Fruit fly (Drosophila melanogaster) whole organism, embryonic: ENCODE measurements around the gene Atu.

Source experiments
- Antp ChIP-seq: fragments of 200-800 bp; sonication (Bioruptor generic); optimal IDR thresholded peaks from 3 replicates; lab custom pipeline; 2016; ENCODE audit warnings: missing biosample characterization, missing genetic modification characterization
- Atf-2 ChIP-seq: fragments of 200-800 bp; sonication (Bioruptor generic); optimal IDR thresholded peaks from 2 replicates; lab custom pipeline; 2016; ENCODE audit warnings: missing biosample characterization, missing genetic modification characterization
- Blimp-1 ChIP-seq: fragments of 200-800 bp; sonication (Bioruptor generic); optimal IDR thresholded peaks from 3 replicates; lab custom pipeline; 2018; ENCODE audit warnings: missing biosample characterization, missing genetic modification characterization, mild to moderate bottlenecking, moderate library complexity, missing genetic modification reagents
- Bteb2 ChIP-seq: fragments of 200-800 bp; sonication (Bioruptor generic); optimal IDR thresholded peaks from 2 replicates; lab custom pipeline; 2016; ENCODE audit warnings: missing biosample characterization, missing genetic modification characterization
- CG10366 ChIP-seq: fragments of 200-800 bp; sonication (Bioruptor generic); IDR thresholded peaks from 2 replicates; pipeline ENCODE4 v1.3.6; 2022; ENCODE audit warnings: missing biosample characterization, missing genetic modification characterization
- CG10543 ChIP-seq: fragments of 200-800 bp; sonication (Bioruptor generic); optimal IDR thresholded peaks from 3 replicates; lab custom pipeline; 2017; ENCODE audit warnings: missing biosample characterization, mild to moderate bottlenecking, missing genetic modification characterization, moderate library complexity
- CG10979 ChIP-seq: fragments of 200-800 bp; sonication (Bioruptor generic); optimal IDR thresholded peaks from 2 replicates; lab custom pipeline; 2018; ENCODE audit warnings: missing biosample characterization, mild to moderate bottlenecking, missing genetic modification characterization, moderate library complexity
- CG11093 ChIP-seq: fragments of 200-800 bp; sonication (Bioruptor generic); IDR thresholded peaks from 3 replicates; pipeline ENCODE4 v1.3.6; 2022; ENCODE audit warnings: missing biosample characterization, missing genetic modification characterization
- CG11696 ChIP-seq: fragments of 200-800 bp; sonication (Bioruptor generic); IDR thresholded peaks from 2 replicates; pipeline ENCODE4 v1.3.6; 2022; ENCODE audit warnings: missing biosample characterization, missing genetic modification characterization
- CG15011 ChIP-seq: fragments of 200-800 bp; sonication (Bioruptor generic); optimal IDR thresholded peaks from 3 replicates; lab custom pipeline; 2018; ENCODE audit warnings: missing biosample characterization, mild to moderate bottlenecking, missing genetic modification characterization
- CG1529 ChIP-seq: fragments of 200-800 bp; sonication (Bioruptor generic); optimal IDR thresholded peaks from 3 replicates; lab custom pipeline; 2018; ENCODE audit warnings: missing biosample characterization, missing genetic modification characterization
- CG1647 ChIP-seq: fragments of 200-800 bp; sonication (Bioruptor generic); optimal IDR thresholded peaks from 3 replicates; lab custom pipeline; 2016; ENCODE audit warnings: missing biosample characterization, missing genetic modification characterization
- CG17359 ChIP-seq: fragments of 200-800 bp; sonication (Bioruptor generic); optimal IDR thresholded peaks from 3 replicates; lab custom pipeline; 2018; ENCODE audit warnings: missing biosample characterization, mild to moderate bottlenecking, missing genetic modification characterization, moderate library complexity
- CG17568 ChIP-seq: fragments of 200-800 bp; sonication (Bioruptor generic); optimal IDR thresholded peaks from 2 replicates; lab custom pipeline; 2018; ENCODE audit warnings: missing biosample characterization, mild to moderate bottlenecking, missing genetic modification characterization, moderate library complexity
- CG2202 ChIP-seq: fragments of 200-800 bp; sonication (Bioruptor generic); optimal IDR thresholded peaks from 2 replicates; lab custom pipeline; 2018; ENCODE audit warnings: missing biosample characterization, mild to moderate bottlenecking, missing genetic modification characterization
- CG2678 ChIP-seq: fragments of 200-800 bp; sonication (Bioruptor generic); optimal IDR thresholded peaks from 3 replicates; lab custom pipeline; 2019; ENCODE audit warnings: missing biosample characterization, mild to moderate bottlenecking, missing genetic modification characterization, moderate library complexity
- CG2875 ChIP-seq: fragments of 200-800 bp; sonication (Bioruptor generic); optimal IDR thresholded peaks from 2 replicates; lab custom pipeline; 2017; ENCODE audit warnings: missing biosample characterization, mild to moderate bottlenecking, missing genetic modification characterization, missing genetic modification reagents
- CG31365 ChIP-seq: fragments of 200-800 bp; sonication (Bioruptor generic); optimal IDR thresholded peaks from 2 replicates; lab custom pipeline; 2018; ENCODE audit warnings: missing biosample characterization, mild to moderate bottlenecking, missing genetic modification characterization
- CG31441 ChIP-seq: fragments of 200-800 bp; sonication (Bioruptor generic); IDR thresholded peaks from 2 replicates; pipeline ENCODE4 v1.3.6; 2022; ENCODE audit warnings: missing biosample characterization, missing genetic modification characterization
- CG3847 ChIP-seq: fragments of 200-800 bp; sonication (Bioruptor generic); IDR thresholded peaks from 2 replicates; pipeline ENCODE4 v1.3.6; 2022; ENCODE audit warnings: missing biosample characterization, missing genetic modification characterization
- CG8478 ChIP-seq: fragments of >200 bp; optimal IDR thresholded peaks from 2 replicates; lab custom pipeline; 2018
- CG9817 ChIP-seq: fragments of 200-800 bp; sonication (Bioruptor generic); optimal IDR thresholded peaks from 2 replicates; lab custom pipeline; 2018; ENCODE audit warnings: missing biosample characterization, mild to moderate bottlenecking, missing genetic modification characterization, moderate library complexity
- CG9876 ChIP-seq: fragments of 200-800 bp; sonication (Bioruptor generic); optimal IDR thresholded peaks from 2 replicates; lab custom pipeline; 2016; ENCODE audit warnings: missing biosample characterization, missing genetic modification characterization
- D19A ChIP-seq: fragments of 200-800 bp; optimal IDR thresholded peaks from 3 replicates; lab custom pipeline; 2019; ENCODE audit warnings: missing biosample characterization, mild to moderate bottlenecking, missing genetic modification characterization, moderate library complexity
- D19B ChIP-seq: fragments of 200-800 bp; sonication (Bioruptor generic); optimal IDR thresholded peaks from 2 replicates; lab custom pipeline; 2017; ENCODE audit warnings: missing biosample characterization, mild to moderate bottlenecking, missing genetic modification characterization
- Dad ChIP-seq: fragments of 200-800 bp; sonication (Bioruptor generic); optimal IDR thresholded peaks from 3 replicates; lab custom pipeline; 2016; ENCODE audit warnings: missing biosample characterization, missing genetic modification characterization
- Dek ChIP-seq: fragments of 200-800 bp; sonication (Bioruptor generic); optimal IDR thresholded peaks from 3 replicates; lab custom pipeline; 2019; ENCODE audit warnings: missing biosample characterization, mild to moderate bottlenecking, missing genetic modification characterization, moderate library complexity
- Dll ChIP-seq: fragments of 200-800 bp; sonication (Bioruptor generic); IDR thresholded peaks from 4 replicates; pipeline ENCODE4 v1.3.6; 2022; ENCODE audit warnings: missing biosample characterization, missing genetic modification characterization; ENCODE audit not compliant: partially characterized antibody
- Doc2 ChIP-seq: fragments of 200-800 bp; sonication (Bioruptor generic); IDR thresholded peaks from 2 replicates; pipeline ENCODE4 v1.3.6; 2022; ENCODE audit warnings: missing biosample characterization, missing genetic modification characterization
- H15 ChIP-seq: fragments of 200-800 bp; sonication (Bioruptor generic); IDR thresholded peaks from 3 replicates; pipeline ENCODE4 v1.3.6; 2022; ENCODE audit warnings: missing biosample characterization, missing genetic modification characterization
- Hr3 ChIP-seq: fragments of 200-800 bp; sonication (Bioruptor generic); optimal IDR thresholded peaks from 3 replicates; lab custom pipeline; 2016; ENCODE audit warnings: missing biosample characterization, missing genetic modification characterization
- Mad ChIP-seq: fragments of 200-800 bp; sonication (Bioruptor generic); optimal IDR thresholded peaks from 2 replicates; lab custom pipeline; 2016; ENCODE audit warnings: missing biosample characterization, missing genetic modification characterization
- NC2β ChIP-seq: fragments of 200-800 bp; sonication (Bioruptor generic); optimal IDR thresholded peaks from 2 replicates; lab custom pipeline; 2016; ENCODE audit warnings: missing biosample characterization, missing genetic modification characterization
- NK7.1 ChIP-seq: fragments of 200-800 bp; sonication (Bioruptor generic); optimal IDR thresholded peaks from 3 replicates; lab custom pipeline; 2016; ENCODE audit warnings: missing biosample characterization, missing genetic modification characterization
- Nf-YA ChIP-seq: fragments of 200-800 bp; sonication (Bioruptor generic); IDR thresholded peaks from 2 replicates; pipeline ENCODE4 v1.3.6; 2022; ENCODE audit warnings: missing biosample characterization, missing genetic modification characterization
- Ssrp ChIP-seq: fragments of 200-800 bp; sonication (Bioruptor generic); optimal IDR thresholded peaks from 2 replicates; lab custom pipeline; 2018; ENCODE audit warnings: missing biosample characterization, mild to moderate bottlenecking, missing genetic modification characterization, moderate library complexity
- YL-1 ChIP-seq: fragments of 200-800 bp; sonication (Bioruptor generic); optimal IDR thresholded peaks from 3 replicates; lab custom pipeline; 2017; ENCODE audit warnings: missing biosample characterization, mild to moderate bottlenecking, missing genetic modification characterization
- ab ChIP-seq: fragments of 200-800 bp; sonication (Bioruptor generic); optimal IDR thresholded peaks from 2 replicates; lab custom pipeline; 2016; ENCODE audit warnings: missing biosample characterization, missing genetic modification characterization
- abd-A ChIP-seq: fragments of 200-800 bp; sonication (Bioruptor generic); optimal IDR thresholded peaks from 3 replicates; lab custom pipeline; 2019; ENCODE audit warnings: missing biosample characterization, mild to moderate bottlenecking, missing genetic modification characterization, moderate library complexity
- aop ChIP-seq: fragments of 200-800 bp; sonication (Bioruptor generic); IDR thresholded peaks from 2 replicates; pipeline ENCODE4 v1.3.6; 2022; ENCODE audit warnings: missing biosample characterization, missing genetic modification characterization
- bab2 ChIP-seq: fragments of 200-800 bp; sonication (Bioruptor generic); optimal IDR thresholded peaks from 2 replicates; lab custom pipeline; 2016; ENCODE audit warnings: missing biosample characterization, missing genetic modification characterization
- br ChIP-seq: fragments of >200 bp; optimal IDR thresholded peaks from 2 replicates; lab custom pipeline; 2017
- eyg ChIP-seq: fragments of 200-800 bp; sonication (Bioruptor generic); optimal IDR thresholded peaks from 3 replicates; lab custom pipeline; 2016; ENCODE audit warnings: missing biosample characterization, missing genetic modification characterization
- gro ChIP-seq: fragments of 200-800 bp; sonication (Bioruptor generic); optimal IDR thresholded peaks from 2 replicates; lab custom pipeline; 2016; ENCODE audit warnings: missing biosample characterization, missing genetic modification characterization
- lmd ChIP-seq: fragments of 200-800 bp; sonication (Bioruptor generic); IDR thresholded peaks from 2 replicates; pipeline ENCODE4 v1.3.6; 2022; ENCODE audit warnings: missing biosample characterization, missing genetic modification characterization
- odd ChIP-seq: fragments of 200-800 bp; sonication (Bioruptor generic); optimal IDR thresholded peaks from 2 replicates; lab custom pipeline; 2017; ENCODE audit warnings: missing biosample characterization, mild to moderate bottlenecking, missing genetic modification characterization
- pb ChIP-seq: fragments of 200-800 bp; sonication (Bioruptor generic); optimal IDR thresholded peaks from 3 replicates; lab custom pipeline; 2016; ENCODE audit warnings: missing biosample characterization, missing genetic modification characterization
- pho ChIP-seq: fragments of 200-800 bp; sonication (Bioruptor generic); optimal IDR thresholded peaks from 2 replicates; lab custom pipeline; 2016; ENCODE audit warnings: missing biosample characterization, missing genetic modification characterization
- psq ChIP-seq: fragments of 200-800 bp; sonication (Bioruptor generic); optimal IDR thresholded peaks from 2 replicates; lab custom pipeline; 2017; ENCODE audit warnings: missing biosample characterization, missing genetic modification characterization
- sr ChIP-seq: fragments of 200-800 bp; sonication (Bioruptor generic); IDR thresholded peaks from 3 replicates; pipeline ENCODE4 v1.3.6; 2022; ENCODE audit warnings: missing biosample characterization, missing genetic modification characterization
- tll ChIP-seq, 2 experiments: fragments of 200-800 bp in 1 of 2; fragments of >200 bp in 1 of 2; sonication (Bioruptor generic) in 1 of 2; optimal IDR thresholded peaks; 2 replicates each; lab custom pipeline; 2017 to 2019; ENCODE audit warnings: missing biosample characterization in 2 of 2, missing genetic modification characterization in 2 of 2, mild to moderate bottlenecking in 1 of 2, moderate library complexity in 1 of 2
- ttk ChIP-seq: fragments of 200-800 bp; sonication (Bioruptor generic); IDR thresholded peaks from 2 replicates; pipeline ENCODE4 v2.1.2; 2022; ENCODE audit warnings: missing biosample characterization, missing genetic modification characterization
- zf30C ChIP-seq: fragments of 200-800 bp; sonication (Bioruptor generic); optimal IDR thresholded peaks from 3 replicates; lab custom pipeline; 2018; ENCODE audit warnings: missing biosample characterization, mild to moderate bottlenecking, missing genetic modification characterization

Gene Atu

dm6 chr3R:5606477-5606876 is 6.7 kb upstream of the Atu start, which contains the start of gene asl (continued):
- TF ChIP-seq CG17568 (no peak), psq (GFP tag; lab: Kevin White, UChicago) (peak; percentile 14), D19A (tag; lab: Kevin White, UChicago) (peak; percentile 60), CG10979 (peak; percentile 58), CG31365 (tag; lab: Kevin White, UChicago) (no peak), Hr3 (GFP tag; lab: Kevin White, UChicago) (peak; percentile 64), sr (no peak), eyg (GFP tag; lab: Kevin White, UChicago) (peak; percentile 32), CG2202 (tag; lab: Kevin White, UChicago) (peak; percentile 48), bab2 (GFP tag; lab: Kevin White, UChicago) (peak; percentile 36), YL-1 (GFP tag; lab: Kevin White, UChicago) (peak; percentile 91), odd (GFP tag; lab: Kevin White, UChicago) (no peak), CG1647 (GFP tag; lab: Kevin White, UChicago) (peak; percentile 56), Dll (GFP tag; lab: Robert Waterston, UW) (no peak), CG15011 (GFP tag; lab: Kevin White, UChicago) (no peak), NC2β (peak; percentile 55), Atf-2 (peak; percentile 32), ab (GFP tag; lab: Kevin White, UChicago) (no peak), Mad (GFP tag; lab: Kevin White, UChicago) (peak; percentile 58), CG2875 (GFP tag; lab: Kevin White, UChicago) (peak; percentile 11), br (lab: Kevin White, UChicago) (no peak), tll (GFP tag; optimal IDR thresholded peaks at IDR 0.05; lab: Kevin White, UChicago) (no peak), CG11696 (0 out of 2 replicates have a peak, but pooled peaks have one; percentile 26), CG31441 (GFP tag; lab: Robert Waterston, UW) (no peak; the same call in 1 of the 2 replicates), Nf-YA (GFP tag; lab: Robert Waterston, UW) (no peak), Dek (tag; lab: Kevin White, UChicago) (peak; percentile 7), CG17359 (tag; lab: Kevin White, UChicago) (peak; percentile 70), NK7.1 (GFP tag; lab: Kevin White, UChicago) (no peak), Bteb2 (GFP tag; lab: Kevin White, UChicago) (no peak), CG9876 (peak; percentile 19), pb (GFP tag; lab: Kevin White, UChicago) (peak; percentile 14), CG9817 (tag; lab: Kevin White, UChicago) (peak; percentile 77), aop (GFP tag; lab: Robert Waterston, UW) (no peak), Blimp-1 (GFP tag; lab: Kevin White, UChicago) (no peak), CG11093 (GFP tag; lab: Robert Waterston, UW) (no peak), ttk (GFP tag; lab: Robert Waterston, UW) (no peak), CG1529 (no peak), Antp (peak; percentile 41), CG8478 (lab: Kevin White, UChicago) (no peak), CG10543 (GFP tag; lab: Kevin White, UChicago) (peak; percentile 59), CG3847 (GFP tag; lab: Robert Waterston, UW) (peak; percentile 55), H15 (GFP tag; lab: Robert Waterston, UW) (no peak), pho (peak; percentile 33), Dad (GFP tag; lab: Kevin White, UChicago) (peak; percentile 7), D19B (GFP tag; lab: Kevin White, UChicago) (no peak), Ssrp (tag; lab: Kevin White, UChicago) (peak; percentile 57), CG10366 (GFP tag; lab: Robert Waterston, UW) (peak; percentile 61), Doc2 (no peak), abd-A (tag; lab: Kevin White, UChicago) (no peak), lmd (GFP tag; lab: Robert Waterston, UW) (peak; percentile 67), gro (GFP tag; lab: Kevin White, UChicago) (peak; percentile 51), CG2678 (tag; lab: Kevin White, UChicago) (no peak), zf30C (GFP tag; lab: Kevin White, UChicago) (peak; percentile 10)
